Fruit fly (Drosophila melanogaster): ENCODE measurements around the gene CG42705.

Gene CG42705

DNA sequence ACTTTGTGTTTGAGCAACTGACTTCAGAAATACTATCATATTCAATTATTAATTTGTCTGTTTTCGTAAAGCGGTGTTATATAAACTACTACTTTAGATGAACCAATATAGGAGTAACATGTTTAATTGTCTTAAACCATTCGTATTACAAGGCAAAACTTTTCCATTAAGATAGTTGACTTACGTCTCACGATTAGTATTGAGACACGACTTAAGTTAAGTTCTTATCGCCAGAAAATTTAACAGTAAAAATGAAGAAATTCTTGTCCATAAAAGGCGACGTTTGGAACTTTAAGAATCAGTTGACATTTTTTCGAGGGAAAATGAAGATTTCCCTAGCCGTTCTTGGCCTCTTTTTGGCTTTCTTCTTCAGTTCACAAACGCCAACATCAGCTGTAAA lies at the start of gene CG42705:
CG42705 (plus strand) TSS at position 301 of the 400 bp plus-strand sequence.
- TF ChIP-seq net (GFP tag; optimal IDR thresholded peaks at IDR 0.05) = no peak
- no peak for TF ChIP-seq ss (GFP tag; optimal IDR thresholded peaks at IDR 0.05)
- no peak for TF ChIP-seq CG11762 (GFP tag; optimal IDR thresholded peaks at IDR 0.05; ENCODE audit: insufficient read depth)
- no peak for TF ChIP-seq vri (GFP tag; optimal IDR thresholded peaks at IDR 0.05)
- TF ChIP-seq OdsH (GFP tag; optimal IDR thresholded peaks at IDR 0.05) = no peak
- no peak for TF ChIP-seq CG1621 (tag; optimal IDR thresholded peaks at IDR 0.05)
- no peak for TF ChIP-seq Sox102F (GFP tag; optimal IDR thresholded peaks at IDR 0.05)
- TF ChIP-seq cyc (GFP tag; optimal IDR thresholded peaks at IDR 0.05) = no peak
- no peak for TF ChIP-seq CG11294 (GFP tag; IDR thresholded peaks at IDR 0.05)
- TF ChIP-seq CG16779 (tag; optimal IDR thresholded peaks at IDR 0.05) = no peak
- TF ChIP-seq svp (GFP tag) = no peak
- TF ChIP-seq dsx (GFP tag; optimal IDR thresholded peaks at IDR 0.05; ENCODE audit: poor library complexity, severe bottlenecking) = no peak
- TF ChIP-seq CG32006 (GFP tag; optimal IDR thresholded peaks at IDR 0.05) = no peak

dm6 chrX:7368361-7368760 lies 45.3 kb upstream of the CG42705 start:
- TF ChIP-seq CG6854 (GFP tag; optimal IDR thresholded peaks at IDR 0.05) (no peak), Eip78C (GFP tag) (no peak), esn (GFP tag; optimal IDR thresholded peaks at IDR 0.05) (no peak), fd59A (GFP tag; optimal IDR thresholded peaks at IDR 0.05) (no peak), CG1621 (tag; optimal IDR thresholded peaks at IDR 0.05) (no peak), CG11294 (GFP tag; IDR thresholded peaks at IDR 0.05) (no peak), CG6792 (GFP tag; optimal IDR thresholded peaks at IDR 0.05) (no peak), CG8319 (GFP tag; optimal IDR thresholded peaks at IDR 0.05) (no peak), CG8119 (GFP tag; IDR thresholded peaks at IDR 0.05) (no peak), CG15336 (GFP tag; IDR thresholded peaks at IDR 0.05) (no peak), dsx (GFP tag; optimal IDR thresholded peaks at IDR 0.05; ENCODE audit: poor library complexity, severe bottlenecking) (no peak), achi (GFP tag; optimal IDR thresholded peaks at IDR 0.05) (no peak), CG8632 (GFP tag; optimal IDR thresholded peaks at IDR 0.05) (no peak)

dm6 chrX:7372475-7372874 lies 41.2 kb upstream of the CG42705 start:
- TF ChIP-seq CG10631 (GFP tag; optimal IDR thresholded peaks at IDR 0.05) = peak; percentile 23
- no peak for TF ChIP-seq Blimp-1 (GFP tag; optimal IDR thresholded peaks at IDR 0.05)
- TF ChIP-seq eg (GFP tag; IDR thresholded peaks at IDR 0.05) = no peak
- TF ChIP-seq OdsH (GFP tag; optimal IDR thresholded peaks at IDR 0.05) = peak; percentile 13
- peak; percentile 60 for TF ChIP-seq Eip78C (GFP tag)
- peak in 1 of 2 experiments; percentile 3 for TF ChIP-seq ss (GFP tag; optimal IDR thresholded peaks at IDR 0.05)
- no peak for TF ChIP-seq CG32006 (GFP tag; optimal IDR thresholded peaks at IDR 0.05)
- peak; percentile 5 for TF ChIP-seq pdm3 (GFP tag; optimal IDR thresholded peaks at IDR 0.05)
- TF ChIP-seq Hr39 (GFP tag; optimal IDR thresholded peaks at IDR 0.05) = peak; percentile 10
- TF ChIP-seq Ets96B (tag; optimal IDR thresholded peaks at IDR 0.05) = peak; percentile 23
- TF ChIP-seq topi (GFP tag; optimal IDR thresholded peaks at IDR 0.05) = peak; percentile 14
- TF ChIP-seq Smox (GFP tag; optimal IDR thresholded peaks at IDR 0.05) = peak; percentile 4
- no peak for TF ChIP-seq CG1621 (tag; optimal IDR thresholded peaks at IDR 0.05)
- no peak for TF ChIP-seq Gug (GFP tag; IDR thresholded peaks at IDR 0.05)
- no peak for TF ChIP-seq CG8319 (GFP tag; optimal IDR thresholded peaks at IDR 0.05)

DNA sequence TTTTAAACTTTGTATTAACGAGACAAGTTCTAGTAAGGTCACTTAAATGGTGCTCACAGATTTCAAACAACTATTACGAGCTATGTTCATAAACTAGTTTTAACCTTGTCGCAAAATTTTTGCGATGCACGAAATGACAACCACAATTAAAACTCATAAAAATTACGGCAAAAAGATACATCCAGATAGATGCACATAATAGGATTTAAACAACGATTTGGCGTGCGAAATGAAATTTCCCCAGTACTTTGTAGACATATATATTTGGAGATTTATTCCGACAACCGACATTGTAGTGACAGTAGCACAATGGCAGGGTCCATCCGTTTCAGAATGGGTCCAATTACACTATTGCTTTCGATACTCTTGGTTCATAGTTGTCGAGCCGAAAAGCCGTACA lies 35.8 kb upstream of the CG42705 start, which contains the start of gene CheA7a:
CheA7a (plus strand) TSS at position 301 of the 400 bp plus-strand sequence.
- TF ChIP-seq eg (GFP tag; IDR thresholded peaks at IDR 0.05) (no peak), CG4318 (GFP tag; optimal IDR thresholded peaks at IDR 0.05) (no peak), CG6854 (GFP tag; optimal IDR thresholded peaks at IDR 0.05) (no peak), fkh (GFP tag; optimal IDR thresholded peaks at IDR 0.05) (no peak), CG11902 (GFP tag; optimal IDR thresholded peaks at IDR 0.05) (no peak), Met (GFP tag; optimal IDR thresholded peaks at IDR 0.05) (no peak), spab (GFP tag; optimal IDR thresholded peaks at IDR 0.05) (no peak), CG32006 (GFP tag; optimal IDR thresholded peaks at IDR 0.05) (no peak), CG31627 (GFP tag; optimal IDR thresholded peaks at IDR 0.05) (no peak), Eip93F (GFP tag; optimal IDR thresholded peaks at IDR 0.05) (no peak), Sox15 (GFP tag; optimal IDR thresholded peaks at IDR 0.05) (no peak), Hr4 (GFP tag; optimal IDR thresholded peaks at IDR 0.05) (no peak), Eip75B (GFP tag; optimal IDR thresholded peaks at IDR 0.05) (no peak), Blimp-1 (GFP tag; optimal IDR thresholded peaks at IDR 0.05) (no peak), CG34406 (GFP tag; optimal IDR thresholded peaks at IDR 0.05) (no peak), Hr38 (GFP tag; optimal IDR thresholded peaks at IDR 0.05) (no peak), Hr39 (GFP tag; optimal IDR thresholded peaks at IDR 0.05) (no peak), CG8319 (GFP tag; optimal IDR thresholded peaks at IDR 0.05) (no peak), OdsH (GFP tag; optimal IDR thresholded peaks at IDR 0.05) (no peak), Sox102F (GFP tag; optimal IDR thresholded peaks at IDR 0.05) (no peak)
